Worm (Caenorhabditis elegans) whole organism, late embryonic: ENCODE results near the gene M03A1.3.

Source experiments
- K02D7.2 ChIP-seq: sonication (generic microtip); optimal IDR thresholded peaks from 2 replicates; lab custom pipeline; 2017; ENCODE audit warnings: mild to moderate bottlenecking, missing genetic modification characterization, missing compliant biosample characterization
- ama-1 ChIP-seq: fragments of 150-350 bp; optimal IDR thresholded peaks from 2 replicates; lab custom pipeline; 2014
- ceh-24 ChIP-seq: sonication (generic microtip); optimal IDR thresholded peaks from 2 replicates; lab custom pipeline; 2016; ENCODE audit warnings: mild to moderate bottlenecking, missing genetic modification characterization, missing compliant biosample characterization
- elt-4 ChIP-seq: sonication (generic microtip); optimal IDR thresholded peaks from 2 replicates; lab custom pipeline; 2016; ENCODE audit warnings: missing genetic modification characterization, missing compliant biosample characterization
- lim-6 ChIP-seq: sonication (generic microtip); optimal IDR thresholded peaks from 2 replicates; lab custom pipeline; 2016; ENCODE audit warnings: missing genetic modification characterization, missing compliant biosample characterization
- odd-2 ChIP-seq: sonication (generic microtip); optimal IDR thresholded peaks from 2 replicates; lab custom pipeline; 2017; ENCODE audit warnings: antibody characterized with exemption, mild to moderate bottlenecking, missing genetic modification characterization, missing compliant biosample characterization
- pag-3 ChIP-seq: sonication (generic microtip); optimal IDR thresholded peaks from 2 replicates; lab custom pipeline; 2016; ENCODE audit warnings: missing compliant biosample characterization, missing genetic modification characterization, borderline replicate concordance
- pha-4 ChIP-seq: fragments of 150-350 bp; optimal IDR thresholded peaks from 2 replicates; lab custom pipeline; 2018; ENCODE audit warnings: missing biosample characterization, missing genetic modification reagents, missing genetic modification characterization
- pqm-1 ChIP-seq: sonication (generic microtip); optimal IDR thresholded peaks from 2 replicates; lab custom pipeline; 2016; ENCODE audit warnings: missing genetic modification characterization, missing compliant biosample characterization
- sox-4 ChIP-seq: sonication (generic microtip); optimal IDR thresholded peaks from 2 replicates; lab custom pipeline; 2017; ENCODE audit warnings: mild to moderate bottlenecking, missing genetic modification characterization, inconsistent platforms, missing compliant biosample characterization
- syd-9 ChIP-seq: sonication (generic microtip); optimal IDR thresholded peaks from 2 replicates; lab custom pipeline; 2016; ENCODE audit warnings: mild to moderate bottlenecking, missing genetic modification characterization, moderate library complexity, missing compliant biosample characterization
- unc-42 ChIP-seq: sonication (generic microtip); optimal IDR thresholded peaks from 2 replicates; lab custom pipeline; 2016; ENCODE audit warnings: missing genotype, missing genetic modification characterization, missing compliant biosample characterization
- zip-5 ChIP-seq: sonication (generic microtip); optimal IDR thresholded peaks from 2 replicates; lab custom pipeline; 2016; ENCODE audit warnings: missing genetic modification characterization, missing compliant biosample characterization

ce11 chrII:4597441-4597840 lies 39.9 kb downstream of the M03A1.3 start:
- TF ChIP-seq syd-9 (tag; lab: Kevin White, UChicago), result no peak
- TF ChIP-seq pqm-1 (tag; lab: Kevin White, UChicago), result no peak
- no peak for TF ChIP-seq elt-4 (tag; lab: Kevin White, UChicago)
- no peak for TF ChIP-seq lim-6 (tag; lab: Kevin White, UChicago)
- no peak for TF ChIP-seq ceh-24 (tag; lab: Kevin White, UChicago)
- no peak for TF ChIP-seq K02D7.2
- no peak for TF ChIP-seq odd-2 (tag; lab: Kevin White, UChicago)
- TF ChIP-seq unc-42 (tag; lab: Kevin White, UChicago), result no peak
- TF ChIP-seq pag-3, result no peak
- no peak for TF ChIP-seq sox-4
- no peak for TF ChIP-seq zip-5 (tag; lab: Kevin White, UChicago)
- TF ChIP-seq pha-4 (tag; lab: Kevin White, UChicago), result no peak
- no peak for TF ChIP-seq ama-1 (lab: Kevin White, UChicago)
